Fruit fly (Drosophila melanogaster): Measurements from ENCODE around the gene CG17834.

dm6 chr2L:8543731-8544359 is 14.9 kb downstream of the CG17834 start:
- TF ChIP-seq CG8478 (optimal IDR thresholded peaks at IDR 0.05) (no peak), CTCF (optimal IDR thresholded peaks at IDR 0.05) (no peak)
